Fruit fly (Drosophila melanogaster) whole organism, embryonic: Measurements from ENCODE around the gene CG13601.

Experiments used
- Awh ChIP-seq: fragments of 200-800 bp; sonication (Bioruptor generic); IDR thresholded peaks from 2 replicates; pipeline ENCODE4, ENCODE4 v1.3.6; 2022; ENCODE audit warnings: missing biosample characterization, missing genetic modification characterization
- CG10543 ChIP-seq: fragments of 200-800 bp; sonication (Bioruptor generic); optimal IDR thresholded peaks from 3 replicates; lab custom pipeline; 2017; ENCODE audit warnings: missing biosample characterization, mild to moderate bottlenecking, missing genetic modification characterization, moderate library complexity
- CG10979 ChIP-seq: fragments of 200-800 bp; sonication (Bioruptor generic); optimal IDR thresholded peaks from 2 replicates; lab custom pipeline; 2018; ENCODE audit warnings: missing biosample characterization, mild to moderate bottlenecking, missing genetic modification characterization, moderate library complexity
- CG12219 ChIP-seq: fragments of 200-800 bp; sonication (Bioruptor generic); optimal IDR thresholded peaks from 3 replicates; lab custom pipeline; 2018; ENCODE audit warnings: missing biosample characterization, mild to moderate bottlenecking, missing genetic modification characterization
- CG12299 ChIP-seq: fragments of 200-800 bp; sonication (Bioruptor generic); optimal IDR thresholded peaks from 2 replicates; lab custom pipeline; 2018; ENCODE audit warnings: missing biosample characterization, mild to moderate bottlenecking, missing genetic modification characterization
- CG12744 ChIP-seq: fragments of 200-800 bp; sonication (Bioruptor generic); optimal IDR thresholded peaks from 2 replicates; lab custom pipeline; 2016; ENCODE audit warnings: missing biosample characterization, missing genetic modification characterization
- CG15479 ChIP-seq: fragments of 200-800 bp; sonication (Bioruptor generic); optimal IDR thresholded peaks from 3 replicates; lab custom pipeline; 2019; ENCODE audit warnings: missing biosample characterization, mild to moderate bottlenecking, missing genetic modification characterization, moderate library complexity
- CG16779 ChIP-seq: fragments of 200-800 bp; sonication (Bioruptor generic); IDR thresholded peaks from 2 replicates; pipeline ENCODE4 v1.3.6; 2022; ENCODE audit warnings: missing biosample characterization, missing genetic modification characterization
- CG17359 ChIP-seq: fragments of 200-800 bp; sonication (Bioruptor generic); optimal IDR thresholded peaks from 3 replicates; lab custom pipeline; 2018; ENCODE audit warnings: missing biosample characterization, mild to moderate bottlenecking, missing genetic modification characterization, moderate library complexity
- CG17568 ChIP-seq: fragments of 200-800 bp; sonication (Bioruptor generic); optimal IDR thresholded peaks from 2 replicates; lab custom pipeline; 2018; ENCODE audit warnings: missing biosample characterization, mild to moderate bottlenecking, missing genetic modification characterization, moderate library complexity
- CG18011 ChIP-seq: fragments of 200-800 bp; sonication (Bioruptor generic); optimal IDR thresholded peaks from 2 replicates; lab custom pipeline; 2017; ENCODE audit warnings: missing biosample characterization, missing genetic modification characterization, mild to moderate bottlenecking, moderate library complexity, missing genotype
- CG2120 ChIP-seq: fragments of 200-800 bp; sonication (Bioruptor generic); optimal IDR thresholded peaks from 3 replicates; lab custom pipeline; 2016; ENCODE audit warnings: missing biosample characterization, missing genetic modification characterization
- CG2129 ChIP-seq: fragments of 200-800 bp; sonication (Bioruptor generic); IDR thresholded peaks from 2 replicates; pipeline ENCODE4 v1.3.6; 2022; ENCODE audit warnings: missing biosample characterization, missing genetic modification characterization; ENCODE audit not compliant: partially characterized antibody
- CG32532 ChIP-seq: fragments of 200-800 bp; sonication (Bioruptor generic); IDR thresholded peaks from 2 replicates; pipeline ENCODE4 v1.3.6; 2022; ENCODE audit warnings: missing biosample characterization, missing genetic modification characterization
- CG3281 ChIP-seq: fragments of 200-800 bp; sonication (Bioruptor generic); optimal IDR thresholded peaks from 3 replicates; lab custom pipeline; 2017; ENCODE audit warnings: missing biosample characterization, mild to moderate bottlenecking, missing genetic modification characterization
- CG4424 ChIP-seq: fragments of 200-800 bp; sonication (Bioruptor generic); optimal IDR thresholded peaks from 3 replicates; lab custom pipeline; 2016; ENCODE audit warnings: missing biosample characterization, missing genetic modification characterization
- CG6272 ChIP-seq: fragments of 200-800 bp; sonication (Bioruptor generic); IDR thresholded peaks from 2 replicates; pipeline ENCODE4 v1.3.6; 2022; ENCODE audit warnings: missing biosample characterization, missing genetic modification characterization
- CG6654 ChIP-seq: fragments of 200-800 bp; sonication (Bioruptor generic); optimal IDR thresholded peaks from 2 replicates; lab custom pipeline; 2017; ENCODE audit warnings: missing biosample characterization, mild to moderate bottlenecking, missing genetic modification characterization
- CG7786 ChIP-seq: fragments of 200-800 bp; sonication (Bioruptor generic); optimal IDR thresholded peaks from 2 replicates; lab custom pipeline; 2016; ENCODE audit warnings: missing biosample characterization, missing genetic modification characterization
- CG7839 ChIP-seq: fragments of 200-800 bp; sonication (Bioruptor generic); optimal IDR thresholded peaks from 3 replicates; lab custom pipeline; 2018; ENCODE audit warnings: missing biosample characterization, mild to moderate bottlenecking, missing genetic modification characterization, moderate library complexity
- CG9727 ChIP-seq: fragments of 200-800 bp; sonication (Bioruptor generic); optimal IDR thresholded peaks from 3 replicates; lab custom pipeline; 2017; ENCODE audit warnings: missing biosample characterization, mild to moderate bottlenecking, missing genetic modification characterization
- CG9932 ChIP-seq: fragments of 200-800 bp; sonication (Bioruptor generic); IDR thresholded peaks from 2 replicates; pipeline ENCODE4 v1.3.6; 2022; ENCODE audit warnings: missing biosample characterization, missing genetic modification characterization
- Dbx ChIP-seq: fragments of 200-800 bp; sonication (Bioruptor generic); IDR thresholded peaks from 3 replicates; pipeline ENCODE4 v1.3.6; 2022; ENCODE audit warnings: missing biosample characterization, missing genetic modification characterization
- ERR ChIP-seq: fragments of 200-800 bp; sonication (Bioruptor generic); optimal IDR thresholded peaks from 2 replicates; lab custom pipeline; 2016; ENCODE audit warnings: missing biosample characterization, missing genetic modification characterization
- MBD-R2 ChIP-seq: fragments of 200-800 bp; sonication (Bioruptor generic); IDR thresholded peaks from 2 replicates; pipeline ENCODE4 v1.3.6; 2022; ENCODE audit warnings: missing biosample characterization, missing genetic modification characterization
- MTF-1 ChIP-seq: fragments of 200-800 bp; sonication (Bioruptor generic); optimal IDR thresholded peaks from 2 replicates; lab custom pipeline; 2018; ENCODE audit warnings: missing biosample characterization, mild to moderate bottlenecking, missing genetic modification characterization, borderline replicate concordance
- Max ChIP-seq: fragments of 200-800 bp; sonication (Bioruptor generic); optimal IDR thresholded peaks from 2 replicates; lab custom pipeline; 2016; ENCODE audit warnings: missing biosample characterization, mild to moderate bottlenecking, missing genetic modification characterization
- Med ChIP-seq: fragments of 200-800 bp; sonication (Bioruptor generic); peaks from one replicate; lab custom pipeline; 2016; ENCODE audit warnings: missing biosample characterization, missing genetic modification characterization, mild to moderate bottlenecking, inconsistent platforms, moderate library complexity
- Meics ChIP-seq: fragments of 200-800 bp; sonication (Bioruptor generic); optimal IDR thresholded peaks from 2 replicates; lab custom pipeline; 2017; ENCODE audit warnings: missing biosample characterization, mild to moderate bottlenecking, missing genetic modification characterization
- NfI ChIP-seq: fragments of 200-800 bp; sonication (Bioruptor generic); optimal IDR thresholded peaks from 3 replicates; lab custom pipeline; 2018; ENCODE audit warnings: missing biosample characterization, mild to moderate bottlenecking, missing genetic modification characterization, moderate library complexity
- Ssrp ChIP-seq: fragments of 200-800 bp; sonication (Bioruptor generic); optimal IDR thresholded peaks from 2 replicates; lab custom pipeline; 2018; ENCODE audit warnings: missing biosample characterization, mild to moderate bottlenecking, missing genetic modification characterization, moderate library complexity
- ato ChIP-seq: fragments of 200-800 bp; sonication (Bioruptor generic); IDR thresholded peaks from 2 replicates; pipeline ENCODE4 v1.3.6; 2022; ENCODE audit warnings: missing biosample characterization, missing genetic modification characterization; ENCODE audit not compliant: partially characterized antibody
- bbx ChIP-seq: fragments of 200-800 bp; sonication (Bioruptor generic); IDR thresholded peaks from 2 replicates; pipeline ENCODE4 v1.3.6; 2022; ENCODE audit warnings: missing biosample characterization, missing genetic modification characterization; ENCODE audit not compliant: partially characterized antibody
- cad ChIP-seq: fragments of >200 bp; optimal IDR thresholded peaks from 2 replicates; lab custom pipeline; 2017; ENCODE audit warnings: missing biosample characterization, missing genetic modification characterization
- ci ChIP-seq: fragments of 200-800 bp; sonication (Bioruptor generic); IDR thresholded peaks from 3 replicates; pipeline ENCODE4 v1.3.6; 2022; ENCODE audit warnings: missing biosample characterization, missing genetic modification characterization
- ftz-f1 ChIP-seq: fragments of 200-800 bp; sonication (Bioruptor generic); optimal IDR thresholded peaks from 2 replicates; lab custom pipeline; 2016; ENCODE audit warnings: missing biosample characterization, missing genetic modification characterization
- oc ChIP-seq: fragments of 200-800 bp; sonication (Bioruptor generic); optimal IDR thresholded peaks from 2 replicates; lab custom pipeline; 2018; ENCODE audit warnings: missing biosample characterization, mild to moderate bottlenecking, missing genetic modification characterization, moderate library complexity
- odd ChIP-seq: fragments of 200-800 bp; sonication (Bioruptor generic); optimal IDR thresholded peaks from 2 replicates; lab custom pipeline; 2017; ENCODE audit warnings: missing biosample characterization, mild to moderate bottlenecking, missing genetic modification characterization
- pan ChIP-seq, 4 experiments: fragments of >200 bp in 3 of 4; fragments of 200-800 bp in 1 of 4; sonication (Bioruptor generic) in 1 of 4; optimal IDR thresholded peaks in 3 of 4; IDR thresholded peaks in 1 of 4; 2 replicates each; pipeline versions ENCODE4 v1.3.6 to Lab custom; 2017 to 2022; ENCODE audit warnings: missing biosample characterization in 2 of 4, missing genetic modification characterization in 2 of 4, mixed read lengths in 1 of 4
- pb ChIP-seq: fragments of 200-800 bp; sonication (Bioruptor generic); optimal IDR thresholded peaks from 3 replicates; lab custom pipeline; 2016; ENCODE audit warnings: missing biosample characterization, missing genetic modification characterization
- pfk ChIP-seq: fragments of 200-800 bp; sonication (Bioruptor generic); optimal IDR thresholded peaks from 2 replicates; lab custom pipeline; 2018; ENCODE audit warnings: missing biosample characterization, mild to moderate bottlenecking, missing genetic modification characterization, moderate library complexity
- ro ChIP-seq: fragments of 200-800 bp; sonication (Bioruptor generic); IDR thresholded peaks from 2 replicates; pipeline ENCODE4 v1.3.6; 2022; ENCODE audit warnings: missing biosample characterization, missing genetic modification characterization
- sens ChIP-seq: fragments of 200-800 bp; sonication (Bioruptor generic); peaks from one replicate; lab custom pipeline; 2016; ENCODE audit warnings: missing biosample characterization, missing genetic modification characterization
- slbo ChIP-seq: fragments of 200-800 bp; sonication (Bioruptor generic); IDR thresholded peaks from 2 replicates; pipeline ENCODE4 v1.3.6; 2022; ENCODE audit warnings: missing biosample characterization, missing genetic modification characterization
- sna ChIP-seq: fragments of 200-800 bp; sonication (Bioruptor generic); IDR thresholded peaks from 2 replicates; pipeline ENCODE4 v1.3.6; 2022; ENCODE audit warnings: missing biosample characterization, missing genetic modification characterization; ENCODE audit not compliant: partially characterized antibody
- sr ChIP-seq: fragments of 200-800 bp; sonication (Bioruptor generic); IDR thresholded peaks from 3 replicates; pipeline ENCODE4 v1.3.6; 2022; ENCODE audit warnings: missing biosample characterization, missing genetic modification characterization
- tna ChIP-seq: fragments of 200-800 bp; sonication (Bioruptor generic); IDR thresholded peaks from 2 replicates; pipeline ENCODE4 v1.3.6; 2022; ENCODE audit warnings: missing biosample characterization, missing genetic modification characterization; ENCODE audit not compliant: partially characterized antibody
- vfl ChIP-seq: fragments of 200-800 bp; sonication (Bioruptor generic); optimal IDR thresholded peaks from 2 replicates; lab custom pipeline; 2016; ENCODE audit warnings: missing biosample characterization, missing genetic modification characterization
- wdn ChIP-seq: fragments of 200-800 bp; sonication (Bioruptor generic); IDR thresholded peaks from 2 replicates; pipeline ENCODE4 v1.3.6; 2022; ENCODE audit warnings: missing biosample characterization, missing genetic modification characterization

The CG13601 gene

DNA sequence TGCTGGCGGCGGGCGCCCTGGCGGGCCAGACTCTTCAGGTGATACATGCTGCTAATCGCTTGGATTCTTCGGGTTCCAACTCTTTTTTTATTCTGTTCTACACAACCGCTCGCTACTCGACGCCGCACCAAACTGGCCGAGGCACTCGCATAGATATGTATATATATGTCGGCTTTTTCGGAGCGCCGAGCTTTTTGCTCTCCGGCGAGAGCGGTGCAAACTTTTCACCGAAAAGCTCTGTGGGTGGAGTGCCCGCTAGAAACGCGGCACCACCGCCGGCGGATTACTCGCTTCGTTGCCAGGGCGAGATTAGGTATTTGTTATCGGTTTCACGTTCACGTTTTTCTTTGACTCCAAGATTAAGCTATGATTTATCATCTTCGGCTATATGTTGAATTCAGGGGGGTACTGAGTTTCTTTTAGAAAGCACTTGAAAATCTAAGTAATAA, 15.6 kb upstream of the CG13601 start, which contains the start of gene Gdh (continued):
- TF ChIP-seq CG17568 (GFP tag; lab: Kevin White, UChicago): peak; percentile 35
- peak; percentile 59; the same call in 2 of the 3 replicates for TF ChIP-seq Dbx (GFP tag; lab: Robert Waterston, UW)
- peak; percentile 77 for TF ChIP-seq sens (GFP tag; lab: Kevin White, UChicago)
- TF ChIP-seq CG12744 (GFP tag; lab: Kevin White, UChicago): no peak
- no peak for TF ChIP-seq wdn
- TF ChIP-seq vfl (GFP tag; lab: Kevin White, UChicago): no peak
- TF ChIP-seq CG2129 (GFP tag; lab: Robert Waterston, UW): no peak
- 0 out of 2 replicates have a peak, but pooled peaks have one; percentile 14 for TF ChIP-seq CG6272 (GFP tag; lab: Robert Waterston, UW)
- peak; percentile 23 for TF ChIP-seq CG9727 (GFP tag; lab: Kevin White, UChicago)
- TF ChIP-seq pan (optimal IDR thresholded peaks at IDR 0.05; lab: Kevin White, UChicago): no peak
- peak in 1 of 2 experiments; percentile 34 for TF ChIP-seq pan (GFP tag; optimal IDR thresholded peaks at IDR 0.05 in 1 of 2, IDR thresholded peaks at IDR 0.05 in 1 of 2)
- TF ChIP-seq CG18011 (GFP tag; lab: Kevin White, UChicago): no peak
- TF ChIP-seq ato (GFP tag; lab: Robert Waterston, UW): 0 out of 2 replicates have a peak, but pooled peaks have one; percentile 7
- TF ChIP-seq CG7839 (tag; lab: Kevin White, UChicago): peak; percentile 21
- peak; percentile 49 for TF ChIP-seq MTF-1 (GFP tag; lab: Kevin White, UChicago)
- TF ChIP-seq pb (GFP tag; lab: Kevin White, UChicago): no peak
- peak; percentile 63 for TF ChIP-seq sna (GFP tag; lab: Robert Waterston, UW)
- peak; percentile 65; the same call in 1 of the 2 replicates for TF ChIP-seq tna
- peak; percentile 77 for TF ChIP-seq CG10543
- TF ChIP-seq Awh (GFP tag; lab: Robert Waterston, UW): peak; percentile 60; the same call in 1 of the 2 replicates
- TF ChIP-seq CG12219: peak; percentile 30
- peak; percentile 54 for TF ChIP-seq CG3281 (GFP tag; lab: Kevin White, UChicago)
- peak; percentile 9 for TF ChIP-seq CG2120 (GFP tag; lab: Kevin White, UChicago)
- TF ChIP-seq CG6654 (GFP tag; lab: Kevin White, UChicago): no peak
- TF ChIP-seq CG17359: peak; percentile 22
- peak; percentile 14; the same call in 1 of the 2 replicates for TF ChIP-seq MBD-R2 (GFP tag; lab: Robert Waterston, UW)
- TF ChIP-seq NfI (GFP tag; lab: Kevin White, UChicago): peak; percentile 26
- TF ChIP-seq oc (tag; lab: Kevin White, UChicago): peak; percentile 56
- TF ChIP-seq odd: no peak
- TF ChIP-seq pfk (GFP tag; lab: Kevin White, UChicago): peak; percentile 38
- TF ChIP-seq cad (GFP tag; lab: Kevin White, UChicago): no peak
- peak; percentile 55 for TF ChIP-seq CG32532 (GFP tag; lab: Robert Waterston, UW)
- 0 out of 2 replicates have a peak, but pooled peaks have one; percentile 43 for TF ChIP-seq slbo (GFP tag; lab: Robert Waterston, UW)
- peak; percentile 15 for TF ChIP-seq Max (GFP tag; lab: Kevin White, UChicago)
- TF ChIP-seq CG4424 (GFP tag; lab: Kevin White, UChicago): no peak
- peak; percentile 76 for TF ChIP-seq ci (GFP tag; lab: Robert Waterston, UW)
- TF ChIP-seq Ssrp: no peak
- TF ChIP-seq CG15479 (GFP tag; lab: Kevin White, UChicago): no peak
- TF ChIP-seq Meics (GFP tag; lab: Kevin White, UChicago): peak; percentile 18
- peak; percentile 33 for TF ChIP-seq ftz-f1 (GFP tag; lab: Kevin White, UChicago)
- no peak for TF ChIP-seq CG12299 (tag; lab: Kevin White, UChicago)
- peak; percentile 40 for TF ChIP-seq ERR (GFP tag; lab: Kevin White, UChicago)
- TF ChIP-seq sr: 0 out of 3 replicates have a peak, but pooled peaks have one; percentile 19
- TF ChIP-seq Med (GFP tag; lab: Kevin White, UChicago): peak; percentile 94
- TF ChIP-seq CG9932 (GFP tag; lab: Robert Waterston, UW): peak; percentile 45; the same call in 1 of the 2 replicates
- no peak for TF ChIP-seq ro (GFP tag; lab: Robert Waterston, UW)
- TF ChIP-seq CG16779 (GFP tag; lab: Robert Waterston, UW): peak; percentile 35; the same call in 1 of the 2 replicates
- TF ChIP-seq CG10979 (tag; lab: Kevin White, UChicago): no peak
- 0 out of 2 replicates have a peak, but pooled peaks have one; percentile 46 for TF ChIP-seq bbx
- TF ChIP-seq CG7786 (GFP tag; lab: Kevin White, UChicago): no peak
